Fruit fly (Drosophila melanogaster) whole organism, adult: ENCODE measurements around the gene Bin1.

ENCODE experiments used
- CG11617 ChIP-seq: fragments of 200-800 bp; sonication (Bioruptor generic); optimal IDR thresholded peaks from 2 replicates; lab custom pipeline; 2017; ENCODE audit warnings: mild to moderate bottlenecking, missing biosample characterization, missing genetic modification reagents, missing genetic modification characterization
- CG12768 ChIP-seq: fragments of 200-800 bp; sonication (Bioruptor generic); optimal IDR thresholded peaks from 2 replicates; lab custom pipeline; 2017; ENCODE audit warnings: missing biosample characterization, missing genetic modification characterization, mild to moderate bottlenecking, moderate library complexity, missing genetic modification reagents
- CG14711 ChIP-seq: fragments of 200-800 bp; sonication (Bioruptor generic); optimal IDR thresholded peaks from 2 replicates; lab custom pipeline; 2018; ENCODE audit warnings: missing biosample characterization, mild to moderate bottlenecking, missing genetic modification characterization, moderate library complexity
- CG1620 ChIP-seq: fragments of 200-800 bp; sonication (Bioruptor generic); optimal IDR thresholded peaks from 2 replicates; lab custom pipeline; 2016; ENCODE audit warnings: missing biosample characterization, missing genetic modification characterization
- CG33017 ChIP-seq: fragments of 200-800 bp; sonication (Bioruptor generic); optimal IDR thresholded peaks from 2 replicates; lab custom pipeline; 2018; ENCODE audit warnings: missing biosample characterization, mild to moderate bottlenecking, missing genetic modification characterization, moderate library complexity
- CG5204 ChIP-seq: fragments of 200-800 bp; sonication (Bioruptor generic); optimal IDR thresholded peaks from 2 replicates; lab custom pipeline; 2016; ENCODE audit warnings: missing biosample characterization, missing genetic modification characterization
- CG7045 ChIP-seq: fragments of 200-800 bp; sonication (Bioruptor generic); optimal IDR thresholded peaks from 2 replicates; lab custom pipeline; 2017; ENCODE audit warnings: missing biosample characterization, mild to moderate bottlenecking, missing genetic modification characterization
- CG7101 ChIP-seq: fragments of 200-800 bp; sonication (Bioruptor generic); optimal IDR thresholded peaks from 2 replicates; lab custom pipeline; 2018; ENCODE audit warnings: missing biosample characterization, mild to moderate bottlenecking, missing genetic modification characterization, moderate library complexity
- Clk ChIP-seq: fragments of 200-800 bp; sonication (Bioruptor generic); optimal IDR thresholded peaks from 2 replicates; lab custom pipeline; 2017; ENCODE audit warnings: missing biosample characterization, missing genetic modification characterization
- Crg-1 ChIP-seq: fragments of 200-800 bp; sonication (Bioruptor generic); optimal IDR thresholded peaks from 2 replicates; lab custom pipeline; 2016; ENCODE audit warnings: missing biosample characterization, missing genetic modification characterization
- Hr96 ChIP-seq: fragments of 200-800 bp; sonication (Bioruptor generic); optimal IDR thresholded peaks from 2 replicates; lab custom pipeline; 2016; ENCODE audit warnings: missing biosample characterization, missing genetic modification characterization
- Mnt ChIP-seq: fragments of 200-800 bp; sonication (Bioruptor generic); optimal IDR thresholded peaks from 2 replicates; lab custom pipeline; 2016; ENCODE audit warnings: missing biosample characterization, mild to moderate bottlenecking, missing genetic modification characterization
- bab1 ChIP-seq: fragments of 200-800 bp; sonication (Bioruptor generic); optimal IDR thresholded peaks from 3 replicates; lab custom pipeline; 2019; ENCODE audit warnings: missing biosample characterization, mild to moderate bottlenecking, missing genetic modification characterization, moderate library complexity
- cic ChIP-seq: fragments of 200-800 bp; sonication (Bioruptor generic); optimal IDR thresholded peaks from 2 replicates; lab custom pipeline; 2017; ENCODE audit warnings: missing biosample characterization, mild to moderate bottlenecking, missing genetic modification characterization, moderate library complexity
- cnc ChIP-seq, 2 experiments: fragments of >200 bp; optimal IDR thresholded peaks; 2 replicates each; lab custom pipeline; 2017
- kay ChIP-seq: fragments of 200-800 bp; sonication (Bioruptor generic); peaks from one replicate; lab custom pipeline; 2016; ENCODE audit warnings: missing biosample characterization, missing genetic modification characterization, borderline replicate concordance
- ovo ChIP-seq: fragments of 200-800 bp; sonication (Bioruptor generic); optimal IDR thresholded peaks from 2 replicates; lab custom pipeline; 2016; ENCODE audit warnings: missing biosample characterization, missing genetic modification characterization
- pad ChIP-seq: fragments of 200-800 bp; sonication (Bioruptor generic); optimal IDR thresholded peaks from 3 replicates; lab custom pipeline; 2017; ENCODE audit warnings: missing biosample characterization, missing genetic modification characterization, mild to moderate bottlenecking, moderate library complexity, missing genetic modification reagents
- tj ChIP-seq: fragments of 200-800 bp; sonication (Bioruptor generic); optimal IDR thresholded peaks from 3 replicates; lab custom pipeline; 2017; ENCODE audit warnings: missing biosample characterization, mild to moderate bottlenecking, missing genetic modification characterization, moderate library complexity
- toe ChIP-seq: fragments of 200-800 bp; sonication (Bioruptor generic); optimal IDR thresholded peaks from 2 replicates; lab custom pipeline; 2016; ENCODE audit warnings: missing biosample characterization, missing genetic modification characterization

Gene Bin1

dm6 chr3R:16235215-16235937 is 46.0 kb upstream of the Bin1 start:
- TF ChIP-seq Clk (peak; percentile 48), cic (GFP tag; lab: Kevin White, UChicago) (peak; percentile 91), CG1620 (GFP tag; lab: Kevin White, UChicago) (no peak), CG33017 (tag; lab: Kevin White, UChicago) (no peak), CG5204 (no peak), Hr96 (peak; percentile 61), ovo (peak; percentile 22), tj (no peak), bab1 (GFP tag; lab: Kevin White, UChicago) (peak; percentile 2), Mnt (peak; percentile 75), CG12768 (GFP tag; lab: Kevin White, UChicago) (peak; percentile 47), kay (peak; percentile 95), CG14711 (no peak), cnc (optimal IDR thresholded peaks at IDR 0.05; lab: Kevin White, UChicago) (no peak), Crg-1 (GFP tag; lab: Kevin White, UChicago) (peak; percentile 12), CG7045 (GFP tag; lab: Kevin White, UChicago) (no peak), toe (peak; percentile 59), pad (GFP tag; lab: Kevin White, UChicago) (peak; percentile 27), CG7101 (tag; lab: Kevin White, UChicago) (no peak)

- TF ChIP-seq tj (no peak), bab1 (GFP tag; lab: Kevin White, UChicago) (no peak), CG1620 (GFP tag; lab: Kevin White, UChicago) (no peak), Clk (no peak), Mnt (no peak), CG11617 (GFP tag; lab: Kevin White, UChicago) (no peak), kay (no peak), ovo (no peak), cnc (optimal IDR thresholded peaks at IDR 0.05; lab: Kevin White, UChicago) (no peak), CG33017 (tag; lab: Kevin White, UChicago) (no peak), CG7045 (GFP tag; lab: Kevin White, UChicago) (no peak), Crg-1 (GFP tag; lab: Kevin White, UChicago) (no peak), toe (no peak), CG7101 (tag; lab: Kevin White, UChicago) (no peak), CG5204 (no peak), cic (GFP tag; lab: Kevin White, UChicago) (no peak), CG14711 (no peak), pad (GFP tag; lab: Kevin White, UChicago) (no peak), CG12768 (GFP tag; lab: Kevin White, UChicago) (no peak), Hr96 (no peak)
Measured at dm6 chr3R:16234745-16235149, 45.4 kb upstream of the Bin1 start.

DNA sequence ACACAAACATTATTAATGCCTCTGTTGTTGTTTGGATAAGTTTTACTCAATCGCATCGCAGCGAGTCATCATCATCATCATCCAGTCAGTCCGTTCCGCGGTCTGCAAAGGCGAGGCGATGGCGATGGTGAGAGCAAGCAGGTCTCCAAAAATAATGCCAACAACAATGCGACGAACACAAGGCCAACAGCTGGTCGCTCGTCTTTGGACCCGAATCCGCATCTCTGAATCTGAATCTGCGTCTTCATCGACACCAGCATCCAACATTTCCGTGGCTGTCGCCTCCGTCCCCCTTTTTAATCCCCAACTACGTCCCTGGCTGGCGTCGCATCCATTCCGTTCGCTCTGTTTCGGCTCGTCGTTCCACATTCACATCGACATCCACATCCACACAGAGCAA is 44.9 kb upstream of the Bin1 start:
- TF ChIP-seq kay (no peak), CG11617 (GFP tag; lab: Kevin White, UChicago) (no peak), CG12768 (GFP tag; lab: Kevin White, UChicago) (no peak), cnc (optimal IDR thresholded peaks at IDR 0.05; lab: Kevin White, UChicago) (no peak), Hr96 (no peak), CG7045 (GFP tag; lab: Kevin White, UChicago) (no peak), CG14711 (no peak), CG5204 (no peak), CG33017 (tag; lab: Kevin White, UChicago) (no peak), tj (no peak), toe (no peak), Crg-1 (GFP tag; lab: Kevin White, UChicago) (no peak), bab1 (GFP tag; lab: Kevin White, UChicago) (no peak)

- no peak for TF ChIP-seq CG12768 (GFP tag; lab: Kevin White, UChicago)
- TF ChIP-seq bab1 (GFP tag; lab: Kevin White, UChicago), result no peak
- no peak for TF ChIP-seq Mnt
- no peak for TF ChIP-seq ovo
- TF ChIP-seq CG14711, result no peak
- no peak for TF ChIP-seq CG5204
- no peak for TF ChIP-seq cnc (optimal IDR thresholded peaks at IDR 0.05; lab: Kevin White, UChicago)
- no peak for TF ChIP-seq CG11617 (GFP tag; lab: Kevin White, UChicago)
- TF ChIP-seq tj, result no peak
Measured at dm6 chr3R:16232569-16232968, 43.2 kb upstream of the Bin1 start.

DNA sequence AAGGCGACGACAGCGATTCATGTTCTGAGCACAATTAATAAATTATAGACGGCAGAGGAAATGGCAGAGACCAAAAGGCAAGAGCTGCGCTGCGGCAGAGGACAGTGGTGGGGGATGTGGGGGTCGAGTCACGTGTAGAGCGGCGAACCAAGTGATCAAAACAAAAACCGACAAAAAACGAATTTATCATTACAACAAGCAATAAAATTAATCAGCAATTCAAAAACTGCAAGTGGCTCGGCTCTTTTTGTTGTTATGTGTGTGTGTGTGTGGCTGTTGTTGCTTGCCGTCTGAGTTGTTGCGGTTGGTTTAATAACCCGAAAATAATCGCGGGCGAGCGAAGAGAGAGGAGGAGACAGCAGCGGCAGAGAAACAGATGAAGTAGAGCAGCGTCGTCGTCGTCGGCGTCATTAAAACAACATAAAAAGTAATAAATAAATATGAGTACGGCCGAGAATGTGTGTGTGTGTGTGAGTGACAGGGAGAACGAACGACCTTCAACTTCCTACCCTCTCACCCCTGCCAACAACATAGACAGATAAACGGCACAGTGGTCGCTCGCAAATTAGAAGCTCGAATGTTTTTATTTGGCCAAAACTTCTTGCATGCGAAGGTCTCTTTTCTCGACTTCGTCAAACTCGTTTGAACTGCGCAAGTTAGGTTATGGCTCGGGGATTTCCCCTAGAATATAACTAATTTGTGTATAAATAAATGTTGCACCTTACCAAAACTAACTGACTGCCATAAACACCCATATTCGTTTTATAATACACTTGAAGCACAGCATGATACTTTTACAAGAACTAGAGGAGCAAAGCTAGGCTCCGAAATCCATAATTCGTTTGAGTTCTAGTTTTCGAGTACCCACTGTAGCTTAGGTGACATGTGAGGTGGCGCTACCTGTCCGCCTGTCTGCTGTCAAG is 42.3 kb upstream of the Bin1 start:
- peak; percentile 19 for TF ChIP-seq CG14711
- TF ChIP-seq CG7045 (GFP tag; lab: Kevin White, UChicago), result peak; percentile 68
- TF ChIP-seq kay, result no peak
- peak; percentile 81 for TF ChIP-seq cic (GFP tag; lab: Kevin White, UChicago)
- TF ChIP-seq Hr96, result peak; percentile 65
- TF ChIP-seq CG11617 (GFP tag; lab: Kevin White, UChicago), result peak; percentile 49
- TF ChIP-seq ovo, result no peak
- TF ChIP-seq CG33017 (tag; lab: Kevin White, UChicago), result peak; percentile 8
- peak; percentile 13 for TF ChIP-seq toe
- TF ChIP-seq Crg-1 (GFP tag; lab: Kevin White, UChicago), result peak; percentile 55
- peak; percentile 93 for TF ChIP-seq Mnt
- no peak for TF ChIP-seq CG12768 (GFP tag; lab: Kevin White, UChicago)
- peak; percentile 18 for TF ChIP-seq CG7101 (tag; lab: Kevin White, UChicago)
- TF ChIP-seq bab1 (GFP tag; lab: Kevin White, UChicago), result peak; percentile 68
- peak; percentile 41 for TF ChIP-seq CG1620 (GFP tag; lab: Kevin White, UChicago)
- peak; percentile 67 for TF ChIP-seq CG5204
- peak; percentile 35 for TF ChIP-seq pad (GFP tag; lab: Kevin White, UChicago)
- TF ChIP-seq tj, result peak; percentile 93
- TF ChIP-seq Clk, result peak; percentile 15
- no peak for TF ChIP-seq cnc (optimal IDR thresholded peaks at IDR 0.05; lab: Kevin White, UChicago)
